Worm (Caenorhabditis elegans): Measurements from ENCODE around the gene dep-1.

- TF ChIP-seq W03F9.2 (tag; optimal IDR thresholded peaks at IDR 0.05) = no peak
- no peak for TF ChIP-seq him-1 (tag; optimal IDR thresholded peaks at IDR 0.05)
Observed at ce11 chrII:8959081-8959480, 60.5 kb downstream of the dep-1 start.

Measured in whole organism, L4/young adult.